Fruit fly (Drosophila melanogaster): Measurements from ENCODE around the gene CG16734.

dm6 chr3R:9237268-9238091 is 17.4 kb upstream of the CG16734 start, which contains the start of gene pum:
- TF ChIP-seq Myc (optimal IDR thresholded peaks at IDR 0.05) (no peak), ttk (optimal IDR thresholded peaks at IDR 0.05) (no peak), insv (optimal IDR thresholded peaks at IDR 0.05) (no peak), Sin3A (optimal IDR thresholded peaks at IDR 0.05) (no peak), psq (optimal IDR thresholded peaks at IDR 0.05) (no peak), h (optimal IDR thresholded peaks at IDR 0.05) (no peak)
